Fruit fly (Drosophila melanogaster) whole organism, wandering third instar larva: Measurements from ENCODE around the gene Smu1.

Experiments
- Abd-B ChIP-seq: fragments of >200 bp; optimal IDR thresholded peaks from 2 replicates; lab custom pipeline; 2017; ENCODE audit warnings: missing biosample characterization, missing genetic modification characterization
- Hnf4 ChIP-seq: fragments of 200-800 bp; sonication (Bioruptor generic); optimal IDR thresholded peaks from 2 replicates; lab custom pipeline; 2016; ENCODE audit warnings: missing biosample characterization, mild to moderate bottlenecking, missing genetic modification characterization
- Hr78 ChIP-seq: fragments of >200 bp; optimal IDR thresholded peaks from 2 replicates; lab custom pipeline; 2017; ENCODE audit warnings: missing biosample characterization, missing genetic modification characterization
- Mio ChIP-seq: sonication (Bioruptor generic); optimal IDR thresholded peaks from 2 replicates; lab custom pipeline; 2016; ENCODE audit warnings: missing biosample characterization, missing genetic modification characterization
- Myc ChIP-seq: fragments of >200 bp; optimal IDR thresholded peaks from 2 replicates; lab custom pipeline; 2017
- OdsH ChIP-seq: fragments of 200-800 bp; sonication (Bioruptor generic); optimal IDR thresholded peaks from 2 replicates; lab custom pipeline; 2016; ENCODE audit warnings: missing biosample characterization, mild to moderate bottlenecking, missing genetic modification characterization
- Rel ChIP-seq, 2 experiments: fragments of 200-800 bp; sonication (Bioruptor generic) in 1 of 2; optimal IDR thresholded peaks; 2 replicates in 1 of 2; 3 replicates in 1 of 2; lab custom pipeline; 2016 to 2019; ENCODE audit warnings: mild to moderate bottlenecking in 2 of 2, missing biosample characterization in 2 of 2, missing genetic modification characterization in 2 of 2, moderate library complexity in 1 of 2
- foxo ChIP-seq, 2 experiments: fragments of 200-800 bp; sonication (Bioruptor generic); optimal IDR thresholded peaks; 2 replicates in 1 of 2; 3 replicates in 1 of 2; lab custom pipeline; 2016 to 2017; ENCODE audit warnings: missing biosample characterization in 2 of 2, missing genetic modification characterization in 2 of 2
- fru ChIP-seq: fragments of 200-800 bp; sonication (Bioruptor generic); optimal IDR thresholded peaks from 3 replicates; lab custom pipeline; 2016; ENCODE audit warnings: missing biosample characterization, mild to moderate bottlenecking, missing genetic modification characterization
- pan ChIP-seq: fragments of >200 bp; optimal IDR thresholded peaks from 2 replicates; lab custom pipeline; 2017
- woc ChIP-seq: sonication (Bioruptor generic); optimal IDR thresholded peaks from 2 replicates; lab custom pipeline; 2016; ENCODE audit warnings: missing biosample characterization, mild to moderate bottlenecking, missing genetic modification characterization

dm6 chr3R:18949131-18949530, 32.0 kb downstream of the Smu1 start:
- TF ChIP-seq Abd-B: no peak
- no peak for TF ChIP-seq Mio (GFP tag; lab: Kevin White, UChicago)
- TF ChIP-seq Hnf4 (GFP tag; lab: Kevin White, UChicago): no peak
- no peak for TF ChIP-seq fru (GFP tag; lab: Kevin White, UChicago)
- TF ChIP-seq Rel (GFP tag; optimal IDR thresholded peaks at IDR 0.05; lab: Kevin White, UChicago): no peak
- TF ChIP-seq Rel (tag; optimal IDR thresholded peaks at IDR 0.05; lab: Kevin White, UChicago): no peak
- TF ChIP-seq foxo (GFP tag; optimal IDR thresholded peaks at IDR 0.05; lab: Kevin White, UChicago): no peak
- no peak for TF ChIP-seq Hr78 (GFP tag; lab: Kevin White, UChicago)
- no peak for TF ChIP-seq Myc (lab: Kevin White, UChicago)
- no peak for TF ChIP-seq OdsH (GFP tag; lab: Kevin White, UChicago)
- TF ChIP-seq pan (lab: Kevin White, UChicago): no peak
- no peak for TF ChIP-seq woc
